Worm (Caenorhabditis elegans) whole organism, L1 larva: ENCODE data around the gene gmap-3.

Experiments used
- C04F5.9 ChIP-seq: sonication (generic microtip); optimal IDR thresholded peaks from 2 replicates; lab custom pipeline; 2016; ENCODE audit warnings: missing genetic modification characterization, missing compliant biosample characterization
- C16A3.4 ChIP-seq: fragments of 150-350 bp; optimal IDR thresholded peaks from 2 replicates; lab custom pipeline; 2014; ENCODE audit warnings: missing biosample characterization, missing genetic modification characterization
- aly-2 ChIP-seq: fragments of 150-350 bp; optimal IDR thresholded peaks from 2 replicates; lab custom pipeline; 2014; ENCODE audit warnings: missing biosample characterization, missing genetic modification characterization
- blmp-1 ChIP-seq: fragments of 150-350 bp; optimal IDR thresholded peaks from 2 replicates; lab custom pipeline; 2014; ENCODE audit warnings: missing biosample characterization, missing genetic modification characterization
- ceh-63 ChIP-seq: fragments of 200-800 bp; sonication (Bioruptor generic); optimal IDR thresholded peaks from 2 replicates; lab custom pipeline; 2018; ENCODE audit warnings: mild to moderate bottlenecking, missing genetic modification characterization, missing compliant biosample characterization
- ceh-82 ChIP-seq, 3 experiments: fragments of 150-350 bp in 1 of 3; sonication (generic microtip) in 2 of 3; optimal IDR thresholded peaks; 2 replicates each; lab custom pipeline; 2014 to 2017; ENCODE audit warnings: missing biosample characterization in 3 of 3, missing genetic modification characterization in 3 of 3
- efl-3 ChIP-seq: fragments of 200-800 bp; sonication (Bioruptor generic); optimal IDR thresholded peaks from 2 replicates; lab custom pipeline; 2018; ENCODE audit warnings: mild to moderate bottlenecking, missing genetic modification characterization, missing compliant biosample characterization
- egl-13 ChIP-seq: sonication (generic microtip); optimal IDR thresholded peaks from 2 replicates; lab custom pipeline; 2016; ENCODE audit warnings: missing genotype, missing genetic modification reagents, missing genetic modification characterization, missing compliant biosample characterization
- elt-3 ChIP-seq, 6 experiments: fragments of 150-350 bp in 1 of 6; sonication (generic microtip); optimal IDR thresholded peaks; 2 replicates each; lab custom pipeline; 2017 to 2018; ENCODE audit warnings: missing biosample characterization in 6 of 6, missing genetic modification characterization in 6 of 6, inconsistent platforms in 1 of 6
- ets-5 ChIP-seq: fragments of 200-800 bp; sonication (Bioruptor generic); IDR thresholded peaks from 2 replicates; pipeline ENCODE4 v1.3.6; 2022; ENCODE audit warnings: missing genetic modification characterization, missing compliant biosample characterization
- fkh-10 ChIP-seq: sonication (generic microtip); optimal IDR thresholded peaks from 2 replicates; lab custom pipeline; 2017; ENCODE audit warnings: missing biosample characterization, missing genetic modification reagents, missing genetic modification characterization
- fos-1 ChIP-seq: fragments of 150-350 bp; optimal IDR thresholded peaks from 2 replicates; lab custom pipeline; 2014; ENCODE audit warnings: missing biosample characterization, missing genetic modification characterization
- hlh-17 ChIP-seq: fragments of 200-800 bp; sonication (Bioruptor generic); optimal IDR thresholded peaks from 2 replicates; lab custom pipeline; 2018; ENCODE audit warnings: missing genetic modification characterization, mild to moderate bottlenecking, missing compliant biosample characterization, moderate library complexity, borderline replicate concordance
- irx-1 ChIP-seq: sonication (generic microtip); optimal IDR thresholded peaks from 2 replicates; lab custom pipeline; 2016; ENCODE audit warnings: missing genetic modification characterization, missing compliant biosample characterization
- isw-1 ChIP-seq: fragments of 200-800 bp; sonication (Bioruptor generic); IDR thresholded peaks from 2 replicates; pipeline ENCODE4 v1.3.6; 2022; ENCODE audit warnings: missing genetic modification characterization, missing compliant biosample characterization
- lin-15B ChIP-seq: fragments of 150-350 bp; sonication (generic microtip); optimal IDR thresholded peaks from 3 replicates; lab custom pipeline; 2014; ENCODE audit warnings: missing biosample characterization, missing genetic modification characterization
- lin-35 ChIP-seq, 2 experiments: fragments of 150-350 bp; optimal IDR thresholded peaks; 2 replicates each; lab custom pipeline; 2014; ENCODE audit warnings: missing biosample characterization in 2 of 2, missing genetic modification characterization in 2 of 2, missing genetic modification reagents in 2 of 2
- lir-3 ChIP-seq: sonication (generic microtip); optimal IDR thresholded peaks from 2 replicates; lab custom pipeline; 2016; ENCODE audit warnings: mild to moderate bottlenecking, missing genetic modification characterization, moderate library complexity, missing compliant biosample characterization; ENCODE audit not compliant: poor library complexity
- mef-2 ChIP-seq: fragments of 150-350 bp; optimal IDR thresholded peaks from 2 replicates; lab custom pipeline; 2014; ENCODE audit warnings: missing biosample characterization, missing genetic modification characterization
- nhr-12 ChIP-seq: sonication (generic microtip); optimal IDR thresholded peaks from 2 replicates; lab custom pipeline; 2017; ENCODE audit warnings: missing biosample characterization, missing genetic modification characterization
- nhr-19 ChIP-seq: fragments of 200-800 bp; sonication (Bioruptor generic); conservative IDR thresholded peaks from 2 replicates; pipeline ENCODE4 v1.3.6; 2022; ENCODE audit warnings: missing genetic modification characterization, missing compliant biosample characterization
- nhr-20 ChIP-seq: sonication (generic microtip); optimal IDR thresholded peaks from 2 replicates; lab custom pipeline; 2016; ENCODE audit warnings: mild to moderate bottlenecking, missing genetic modification characterization, missing compliant biosample characterization
- nhr-76 ChIP-seq: sonication (generic microtip); optimal IDR thresholded peaks from 2 replicates; lab custom pipeline; 2017; ENCODE audit warnings: missing biosample characterization, missing genetic modification characterization
- nhr-84 ChIP-seq: sonication (generic microtip); optimal IDR thresholded peaks from 2 replicates; lab custom pipeline; 2017; ENCODE audit warnings: missing biosample characterization, missing genetic modification characterization
- nhr-90 ChIP-seq: sonication (generic microtip); optimal IDR thresholded peaks from 2 replicates; lab custom pipeline; 2016; ENCODE audit warnings: mild to moderate bottlenecking, missing genetic modification characterization, missing compliant biosample characterization; ENCODE audit not compliant: poor library complexity
- pqm-1 ChIP-seq: sonication (generic microtip); optimal IDR thresholded peaks from 3 replicates; lab custom pipeline; 2017; ENCODE audit warnings: missing biosample characterization, missing genetic modification characterization
- rnt-1 ChIP-seq: sonication (generic microtip); optimal IDR thresholded peaks from 2 replicates; lab custom pipeline; 2016; ENCODE audit warnings: mild to moderate bottlenecking, missing genetic modification characterization, moderate library complexity, missing compliant biosample characterization
- skn-1 ChIP-seq: fragments of 150-350 bp; optimal IDR thresholded peaks from 2 replicates; lab custom pipeline; 2014; ENCODE audit warnings: missing biosample characterization, missing genetic modification characterization
- unc-30 ChIP-seq: sonication (generic microtip); optimal IDR thresholded peaks from 2 replicates; lab custom pipeline; 2017; ENCODE audit warnings: missing biosample characterization, missing genetic modification characterization
- unc-98 ChIP-seq: fragments of 200-800 bp; sonication (Bioruptor generic); IDR thresholded peaks from 2 replicates; pipeline ENCODE4 v1.3.6; 2022; ENCODE audit warnings: missing genetic modification characterization, missing compliant biosample characterization
- vab-15 ChIP-seq: sonication (generic microtip); optimal IDR thresholded peaks from 2 replicates; lab custom pipeline; 2017; ENCODE audit warnings: missing genotype, mild to moderate bottlenecking, missing genetic modification characterization, missing compliant biosample characterization
- zag-1 ChIP-seq: fragments of 150-350 bp; optimal IDR thresholded peaks from 2 replicates; lab custom pipeline; 2014; ENCODE audit warnings: missing biosample characterization, missing genetic modification characterization
- ztf-4 ChIP-seq: fragments of 150-350 bp; optimal IDR thresholded peaks from 2 replicates; lab custom pipeline; 2014; ENCODE audit warnings: missing biosample characterization, missing genetic modification characterization

gmap-3 gene

ce11 chrX:12889837-12890449, 50.8 kb downstream of the gmap-3 start (continued):
- TF ChIP-seq lin-35 (GFP tag; optimal IDR thresholded peaks at IDR 0.05; lab: Kevin White, UChicago) (peak in 1 of 2 experiments; percentile 53), nhr-19 (peak; percentile 75), egl-13 (peak; percentile 24), nhr-20 (tag; lab: Kevin White, UChicago) (peak; percentile 77), unc-30 (no peak), isw-1 (GFP tag; lab: Robert Waterston, UW) (no peak), nhr-76 (tag; lab: Kevin White, UChicago) (no peak), skn-1 (tag; lab: Kevin White, UChicago) (peak; percentile 57), mef-2 (tag; lab: Kevin White, UChicago) (no peak), efl-3 (no peak), lin-15B (tag; lab: Kevin White, UChicago) (no peak), fkh-10 (GFP tag; lab: Kevin White, UChicago) (peak; percentile 84), C16A3.4 (tag; lab: Kevin White, UChicago) (peak; percentile 70), elt-3 (tag; optimal IDR thresholded peaks at IDR 0.05; lab: Kevin White, UChicago) (peak in 1 of 6 experiments; percentile 72), nhr-90 (peak; percentile 67), nhr-84 (no peak), pqm-1 (no peak), rnt-1 (tag; lab: Kevin White, UChicago) (peak; percentile 73), ceh-82 (tag; optimal IDR thresholded peaks at IDR 0.05; lab: Kevin White, UChicago) (peak; percentile 72 to 81 (median 80)), ceh-63 (no peak), ztf-4 (tag; lab: Kevin White, UChicago) (no peak), nhr-12 (tag; lab: Kevin White, UChicago) (no peak), C04F5.9 (tag; lab: Kevin White, UChicago) (no peak), zag-1 (tag; lab: Kevin White, UChicago) (no peak), irx-1 (peak; percentile 31), hlh-17 (GFP tag; lab: Kevin White, UChicago) (no peak), vab-15 (tag; lab: Kevin White, UChicago) (no peak), unc-98 (GFP tag; lab: Robert Waterston, UW) (no peak), ets-5 (GFP tag; lab: Robert Waterston, UW) (no peak), blmp-1 (tag; lab: Kevin White, UChicago) (peak; percentile 20), fos-1 (tag; lab: Kevin White, UChicago) (peak; percentile 37), lir-3 (tag; lab: Kevin White, UChicago) (peak; percentile 12), aly-2 (tag; lab: Kevin White, UChicago) (peak; percentile 55)
